Fruit fly (Drosophila melanogaster): ENCODE measurements around the gene CG3638.

Gene CG3638

dm6 chrX:1276757-1277527 lies 40.5 kb upstream of the CG3638 start (continued):
- TF ChIP-seq CG8765 (GFP tag; IDR thresholded peaks at IDR 0.05), result peak; percentile 68; the same call in 1 of the 2 replicates
- peak; percentile 41 for TF ChIP-seq exex (tag; optimal IDR thresholded peaks at IDR 0.05)
- peak; percentile 89 for TF ChIP-seq CG11247 (GFP tag; IDR thresholded peaks at IDR 0.05)
- peak; percentile 93 for TF ChIP-seq CG14050 (GFP tag; IDR thresholded peaks at IDR 0.05)
- TF ChIP-seq Sry-β (GFP tag; optimal IDR thresholded peaks at IDR 0.05), result no peak
- no peak for TF ChIP-seq Nf-YB (GFP tag; optimal IDR thresholded peaks at IDR 0.05)
- peak; percentile 76 for TF ChIP-seq trh (GFP tag; optimal IDR thresholded peaks at IDR 0.05)
- TF ChIP-seq Spps (tag; optimal IDR thresholded peaks at IDR 0.05), result no peak
- peak; percentile 89 for TF ChIP-seq dimm (GFP tag; IDR thresholded peaks at IDR 0.05)
- TF ChIP-seq grn (GFP tag; optimal IDR thresholded peaks at IDR 0.05), result peak; percentile 62
- peak; percentile 82 for TF ChIP-seq Ravus (GFP tag; IDR thresholded peaks at IDR 0.05)
- peak; percentile 96 for TF ChIP-seq so (GFP tag; IDR thresholded peaks at IDR 0.05)
- TF ChIP-seq fd102C (GFP tag; optimal IDR thresholded peaks at IDR 0.05), result no peak
- TF ChIP-seq CG32772 (GFP tag; IDR thresholded peaks at IDR 0.05), result peak; percentile 91
- no peak for TF ChIP-seq pan (optimal IDR thresholded peaks at IDR 0.05)
- peak in 1 of 2 experiments; percentile 96 for TF ChIP-seq pan (GFP tag; optimal IDR thresholded peaks at IDR 0.05 in 1 of 2, IDR thresholded peaks at IDR 0.05 in 1 of 2)
- peak; percentile 60 for TF ChIP-seq kah (GFP tag; optimal IDR thresholded peaks at IDR 0.05)
- peak; percentile 77 for TF ChIP-seq D19A (tag; optimal IDR thresholded peaks at IDR 0.05)
- peak; percentile 96 for TF ChIP-seq CG11695 (GFP tag; IDR thresholded peaks at IDR 0.05)
- peak; percentile 52 for TF ChIP-seq CG3995 (GFP tag; optimal IDR thresholded peaks at IDR 0.05)
- TF ChIP-seq H2.0 (GFP tag; IDR thresholded peaks at IDR 0.05), result peak; percentile 94
- TF ChIP-seq sim (GFP tag; IDR thresholded peaks at IDR 0.05), result peak; percentile 83
- TF ChIP-seq CG12942 (GFP tag; optimal IDR thresholded peaks at IDR 0.05), result peak; percentile 86
- peak; percentile 79 for TF ChIP-seq NC2β (GFP tag; optimal IDR thresholded peaks at IDR 0.05)
- no peak for TF ChIP-seq usp (GFP tag; optimal IDR thresholded peaks at IDR 0.05)
- TF ChIP-seq Six4 (GFP tag; optimal IDR thresholded peaks at IDR 0.05), result peak; percentile 86
- TF ChIP-seq NFAT (GFP tag; IDR thresholded peaks at IDR 0.05), result peak; percentile 85
- TF ChIP-seq slp2 (GFP tag; optimal IDR thresholded peaks at IDR 0.05), result peak; percentile 88
- peak; percentile 73 for TF ChIP-seq CG10321 (GFP tag; IDR thresholded peaks at IDR 0.05)
- no peak for TF ChIP-seq CG7963 (GFP tag; IDR thresholded peaks at IDR 0.05; ENCODE audit: partially characterized antibody)
- TF ChIP-seq cas (GFP tag; IDR thresholded peaks at IDR 0.05), result peak; percentile 85
- no peak for TF ChIP-seq hb (GFP tag; IDR thresholded peaks at IDR 0.05; ENCODE audit: partially characterized antibody)
- TF ChIP-seq Abd-B (GFP tag; optimal IDR thresholded peaks at IDR 0.05), result peak; percentile 83
- peak; percentile 86 for TF ChIP-seq fd3F (GFP tag; optimal IDR thresholded peaks at IDR 0.05)
- TF ChIP-seq CG10959 (GFP tag; IDR thresholded peaks at IDR 0.05), result peak; percentile 62
- no peak for TF ChIP-seq knrl (GFP tag; IDR thresholded peaks at IDR 0.05; ENCODE audit: partially characterized antibody)
- no peak for TF ChIP-seq hth (optimal IDR thresholded peaks at IDR 0.05)
- peak; percentile 48 for TF ChIP-seq zen (tag; optimal IDR thresholded peaks at IDR 0.05)
- TF ChIP-seq CG17359 (tag; optimal IDR thresholded peaks at IDR 0.05), result peak; percentile 92
- TF ChIP-seq tgo (GFP tag; IDR thresholded peaks at IDR 0.05), result peak; percentile 93
- no peak for TF ChIP-seq vnd (GFP tag; IDR thresholded peaks at IDR 0.05; ENCODE audit: partially characterized antibody)
- peak; percentile 3 for TF ChIP-seq BEAF-32 (GFP tag; optimal IDR thresholded peaks at IDR 0.05)
- peak; percentile 85 for TF ChIP-seq Ssrp (tag; optimal IDR thresholded peaks at IDR 0.05)
- peak; percentile 83 for TF ChIP-seq CG14667 (GFP tag; IDR thresholded peaks at IDR 0.05)
- peak; percentile 93 for TF ChIP-seq CG7786 (GFP tag; optimal IDR thresholded peaks at IDR 0.05)
- TF ChIP-seq Stat92E (GFP tag; optimal IDR thresholded peaks at IDR 0.05), result no peak
- TF ChIP-seq Nf-YC (tag; optimal IDR thresholded peaks at IDR 0.05), result no peak
- peak; percentile 84 for TF ChIP-seq ara (GFP tag; IDR thresholded peaks at IDR 0.05)
- TF ChIP-seq CG14441 (GFP tag; IDR thresholded peaks at IDR 0.05), result peak; percentile 96
- peak; percentile 79 for TF ChIP-seq maf-S (GFP tag; optimal IDR thresholded peaks at IDR 0.05)

All from whole organism, embryonic.